Comparison of ENCODE assay signal across 1 fruit fly cellular context in the genomic region with DNA sequence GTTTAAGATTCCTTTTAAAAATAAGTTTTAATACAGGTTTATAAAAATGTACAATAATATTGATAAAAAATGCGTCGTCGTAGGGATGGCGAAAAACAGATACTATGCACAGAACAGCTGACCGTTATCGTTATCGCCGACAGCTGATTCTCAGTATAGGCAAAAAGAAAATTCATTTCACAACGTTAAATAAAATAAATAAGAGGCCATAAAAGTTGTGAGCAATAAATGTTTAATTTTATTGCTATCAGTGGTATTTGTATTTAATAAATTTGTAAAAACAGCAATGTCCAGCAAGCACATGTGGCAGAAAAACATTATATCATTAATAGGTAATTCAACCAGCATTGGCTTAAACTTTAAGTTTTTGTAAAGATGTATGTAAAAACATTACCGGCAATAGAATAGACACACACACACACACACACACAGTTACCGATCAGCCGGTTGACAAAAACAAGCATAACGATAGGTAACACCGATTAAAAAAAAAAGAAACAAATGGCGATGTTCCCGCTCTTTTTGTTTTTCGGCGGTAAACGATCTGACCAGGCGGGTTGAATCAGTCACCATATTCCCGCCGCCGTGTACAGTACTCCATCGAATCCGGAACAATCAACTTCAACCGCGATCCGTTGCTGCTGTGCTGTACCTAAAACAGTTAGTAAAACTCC.
TF ChIP-seq lines count a peak whose summit lies in the region.

A gene (plus strand): TSS at position 133 of the 674 bp plus-strand sequence.
A gene (minus strand): TSS at position 462 of the 674 bp plus-strand sequence.

TF ChIP-seq in whole organism, embryonic, 481 proteins besides CTCF, POLR2A, EP300 and RAD21 (continued from another document):
- TF ChIP-seq Doc3 (GFP tag; IDR thresholded peaks at IDR 0.05; lab: Robert Waterston, UW; ENCODE audit: partially characterized antibody) (no peak), pb (GFP tag; optimal IDR thresholded peaks at IDR 0.05; lab: Kevin White, UChicago) (no peak), C15 (GFP tag; IDR thresholded peaks at IDR 0.05; lab: Robert Waterston, UW) (no peak), CG9727 (GFP tag; optimal IDR thresholded peaks at IDR 0.05; lab: Kevin White, UChicago) (no peak), Hmr (GFP tag; optimal IDR thresholded peaks at IDR 0.05; lab: Kevin White, UChicago) (no peak), Xrp1 (GFP tag; IDR thresholded peaks at IDR 0.05; lab: Robert Waterston, UW) (no peak), sqz (GFP tag; optimal IDR thresholded peaks at IDR 0.05; lab: Kevin White, UChicago) (peak; percentile 65), mirr (GFP tag; optimal IDR thresholded peaks at IDR 0.05; lab: Kevin White, UChicago) (no peak), amos (GFP tag; IDR thresholded peaks at IDR 0.05; lab: Robert Waterston, UW; ENCODE audit: partially characterized antibody) (peak; percentile 57), slp2 (GFP tag; optimal IDR thresholded peaks at IDR 0.05; lab: Kevin White, UChicago) (no peak), Med (GFP tag; lab: Kevin White, UChicago) (peak; percentile 28), eve (GFP tag; optimal IDR thresholded peaks at IDR 0.05; lab: Kevin White, UChicago) (no peak), CG1832 (GFP tag; optimal IDR thresholded peaks at IDR 0.05; lab: Kevin White, UChicago) (no peak), CrebB (tag; optimal IDR thresholded peaks at IDR 0.05; lab: Kevin White, UChicago) (no peak), CG7839 (tag; optimal IDR thresholded peaks at IDR 0.05; lab: Kevin White, UChicago) (no peak), CG15696 (tag; optimal IDR thresholded peaks at IDR 0.05; lab: Kevin White, UChicago) (no peak), CG17359 (tag; optimal IDR thresholded peaks at IDR 0.05; lab: Kevin White, UChicago) (no peak), stwl (tag; optimal IDR thresholded peaks at IDR 0.05; lab: Kevin White, UChicago) (peak; percentile 25), Dp (GFP tag; optimal IDR thresholded peaks at IDR 0.05; lab: Kevin White, UChicago) (peak; percentile 43), Bgb (GFP tag; IDR thresholded peaks at IDR 0.05; lab: Robert Waterston, UW; ENCODE audit: partially characterized antibody) (peak; percentile 37; the same call in 1 of the 2 replicates), CG7786 (GFP tag; optimal IDR thresholded peaks at IDR 0.05; lab: Kevin White, UChicago) (no peak), CG2875 (GFP tag; optimal IDR thresholded peaks at IDR 0.05; lab: Kevin White, UChicago) (no peak), danr (GFP tag; IDR thresholded peaks at IDR 0.05; lab: Robert Waterston, UW) (no peak), Fer2 (tag; optimal IDR thresholded peaks at IDR 0.05; lab: Kevin White, UChicago) (no peak), CG17186 (GFP tag; optimal IDR thresholded peaks at IDR 0.05; lab: Kevin White, UChicago) (peak; percentile 2), CG12659 (GFP tag; optimal IDR thresholded peaks at IDR 0.05; lab: Kevin White, UChicago) (peak; percentile 51), E2f1 (GFP tag; IDR thresholded peaks at IDR 0.05; lab: Robert Waterston, UW) (peak; percentile 56; the same call in 1 of the 2 replicates), CG8944 (GFP tag; optimal IDR thresholded peaks at IDR 0.05; lab: Kevin White, UChicago) (no peak), YL-1 (GFP tag; optimal IDR thresholded peaks at IDR 0.05; lab: Kevin White, UChicago) (peak; percentile 25), Dref (GFP tag; IDR thresholded peaks at IDR 0.05; lab: Robert Waterston, UW) (peak; percentile 58), Pdp1 (GFP tag; optimal IDR thresholded peaks at IDR 0.05; lab: Kevin White, UChicago) (no peak), zen (tag; optimal IDR thresholded peaks at IDR 0.05; lab: Kevin White, UChicago) (peak; percentile 14), CG6765 (GFP tag; optimal IDR thresholded peaks at IDR 0.05; lab: Kevin White, UChicago) (no peak), CG3726 (GFP tag; IDR thresholded peaks at IDR 0.05; lab: Robert Waterston, UW) (no peak), CG13123 (GFP tag; optimal IDR thresholded peaks at IDR 0.05; lab: Kevin White, UChicago) (no peak), pzg (GFP tag; optimal IDR thresholded peaks at IDR 0.05; lab: Kevin White, UChicago) (peak; percentile 23), nerfin-2 (GFP tag; IDR thresholded peaks at IDR 0.05; lab: Robert Waterston, UW; ENCODE audit: partially characterized antibody) (no peak), Vsx1 (GFP tag; optimal IDR thresholded peaks at IDR 0.05; lab: Kevin White, UChicago) (peak; percentile 20), CG6854 (GFP tag; optimal IDR thresholded peaks at IDR 0.05; lab: Kevin White, UChicago) (no peak), CG3838 (GFP tag; optimal IDR thresholded peaks at IDR 0.05; lab: Kevin White, UChicago) (no peak), sens (GFP tag; lab: Kevin White, UChicago) (peak; percentile 60), CG34224 (GFP tag; IDR thresholded peaks at IDR 0.05; lab: Robert Waterston, UW; ENCODE audit: partially characterized antibody) (no peak; the same call in 2 of the 3 replicates), chn (GFP tag; optimal IDR thresholded peaks at IDR 0.05; lab: Kevin White, UChicago) (no peak), CG13624 (GFP tag; optimal IDR thresholded peaks at IDR 0.05; lab: Kevin White, UChicago) (no peak), CG17568 (GFP tag; optimal IDR thresholded peaks at IDR 0.05; lab: Kevin White, UChicago) (no peak), cas (GFP tag; IDR thresholded peaks at IDR 0.05; lab: Robert Waterston, UW) (no peak), CG7928 (GFP tag; optimal IDR thresholded peaks at IDR 0.05; lab: Kevin White, UChicago) (peak; percentile 90), CG17612 (GFP tag; IDR thresholded peaks at IDR 0.05; lab: Robert Waterston, UW) (no peak), Opbp (GFP tag; IDR thresholded peaks at IDR 0.05; lab: Robert Waterston, UW; ENCODE audit: partially characterized antibody) (peak; percentile 18; the same call in 1 of the 3 replicates), CG3163 (GFP tag; optimal IDR thresholded peaks at IDR 0.05; lab: Kevin White, UChicago) (no peak), CG14710 (tag; optimal IDR thresholded peaks at IDR 0.05; lab: Kevin White, UChicago) (peak; percentile 37), CG6254 (GFP tag; optimal IDR thresholded peaks at IDR 0.05; lab: Kevin White, UChicago) (peak; percentile 15), sisA (GFP tag; IDR thresholded peaks at IDR 0.05; lab: Robert Waterston, UW) (no peak), CG11456 (GFP tag; IDR thresholded peaks at IDR 0.05; lab: Robert Waterston, UW) (no peak), CG17912 (GFP tag; optimal IDR thresholded peaks at IDR 0.05; lab: Kevin White, UChicago) (no peak), CG33213 (GFP tag; optimal IDR thresholded peaks at IDR 0.05; lab: Kevin White, UChicago) (no peak), CG33557 (GFP tag; optimal IDR thresholded peaks at IDR 0.05; lab: Kevin White, UChicago) (no peak), CG13287 (GFP tag; IDR thresholded peaks at IDR 0.05; lab: Robert Waterston, UW; ENCODE audit: partially characterized antibody) (peak; percentile 56), CG10267 (tag; optimal IDR thresholded peaks at IDR 0.05; lab: Kevin White, UChicago) (peak; percentile 25), BEAF-32 (GFP tag; optimal IDR thresholded peaks at IDR 0.05; lab: Kevin White, UChicago) (peak; percentile 54), CG4282 (GFP tag; optimal IDR thresholded peaks at IDR 0.05; lab: Kevin White, UChicago) (no peak), Dll (GFP tag; IDR thresholded peaks at IDR 0.05; lab: Robert Waterston, UW; ENCODE audit: partially characterized antibody) (peak; percentile 60; the same call in 3 of the 4 replicates), trem (tag; optimal IDR thresholded peaks at IDR 0.05; lab: Kevin White, UChicago) (peak; percentile 45), Spps (tag; optimal IDR thresholded peaks at IDR 0.05; lab: Kevin White, UChicago) (no peak), CG6683 (GFP tag; optimal IDR thresholded peaks at IDR 0.05; lab: Kevin White, UChicago) (no peak), Rfx (GFP tag; IDR thresholded peaks at IDR 0.05; lab: Robert Waterston, UW) (no peak), CG13296 (GFP tag; optimal IDR thresholded peaks at IDR 0.05; lab: Kevin White, UChicago) (no peak), CG2116 (GFP tag; optimal IDR thresholded peaks at IDR 0.05; lab: Kevin White, UChicago) (peak; percentile 41), Ptx1 (GFP tag; IDR thresholded peaks at IDR 0.05; lab: Robert Waterston, UW) (no peak), NfI (GFP tag; optimal IDR thresholded peaks at IDR 0.05; lab: Kevin White, UChicago) (no peak), bbx (GFP tag; IDR thresholded peaks at IDR 0.05; lab: Robert Waterston, UW; ENCODE audit: partially characterized antibody) (peak; percentile 12; the same call in 1 of the 2 replicates), cad (GFP tag; optimal IDR thresholded peaks at IDR 0.05; lab: Kevin White, UChicago) (no peak), scrt (GFP tag; optimal IDR thresholded peaks at IDR 0.05; lab: Kevin White, UChicago) (no peak), CG12391 (tag; optimal IDR thresholded peaks at IDR 0.05; lab: Kevin White, UChicago) (peak; percentile 36), prd (optimal IDR thresholded peaks at IDR 0.05; lab: Kevin White, UChicago) (no peak), prd (GFP tag; IDR thresholded peaks at IDR 0.05; lab: Robert Waterston, UW) (no peak), CG3995 (GFP tag; optimal IDR thresholded peaks at IDR 0.05; lab: Kevin White, UChicago) (peak; percentile 34), phol (tag; optimal IDR thresholded peaks at IDR 0.05; lab: Kevin White, UChicago) (peak; percentile 78), onecut (GFP tag; IDR thresholded peaks at IDR 0.05; lab: Robert Waterston, UW) (peak; percentile 13; the same call in 1 of the 2 replicates), Max (GFP tag; optimal IDR thresholded peaks at IDR 0.05; lab: Kevin White, UChicago) (peak; percentile 49), Lhr (GFP tag; optimal IDR thresholded peaks at IDR 0.05; lab: Kevin White, UChicago) (no peak), MBD-R2 (GFP tag; IDR thresholded peaks at IDR 0.05; lab: Robert Waterston, UW) (peak; percentile 66), twi (tag; optimal IDR thresholded peaks at IDR 0.05; lab: Kevin White, UChicago) (no peak), chm (GFP tag; IDR thresholded peaks at IDR 0.05; lab: Robert Waterston, UW) (no peak), HLHmδ (GFP tag; optimal IDR thresholded peaks at IDR 0.05; lab: Kevin White, UChicago) (no peak), CG14441 (GFP tag; IDR thresholded peaks at IDR 0.05; lab: Robert Waterston, UW) (no peak), CG9437 (GFP tag; optimal IDR thresholded peaks at IDR 0.05; lab: Kevin White, UChicago) (peak; percentile 13), tna (GFP tag; IDR thresholded peaks at IDR 0.05; lab: Robert Waterston, UW; ENCODE audit: partially characterized antibody) (no peak), Nf-YB (GFP tag; optimal IDR thresholded peaks at IDR 0.05; lab: Kevin White, UChicago) (no peak), CG6791 (GFP tag; IDR thresholded peaks at IDR 0.05; lab: Robert Waterston, UW; ENCODE audit: partially characterized antibody) (peak; percentile 43; the same call in 1 of the 3 replicates), CG18476 (GFP tag; optimal IDR thresholded peaks at IDR 0.05; lab: Kevin White, UChicago) (no peak), gsb-n (tag; optimal IDR thresholded peaks at IDR 0.05; lab: Kevin White, UChicago) (no peak), al (GFP tag; IDR thresholded peaks at IDR 0.05; lab: Robert Waterston, UW) (no peak), vnd (GFP tag; IDR thresholded peaks at IDR 0.05; lab: Robert Waterston, UW; ENCODE audit: partially characterized antibody) (no peak), B-H2 (GFP tag; optimal IDR thresholded peaks at IDR 0.05; lab: Kevin White, UChicago) (no peak)
